Fruit fly (Drosophila melanogaster) Kc167 (cell line): ENCODE data around the gene CG14042.

ENCODE experiments used
- Myc ChIP-seq: fragments of >200 bp; optimal IDR thresholded peaks from 2 replicates; lab custom pipeline; 2017; ENCODE audit warnings: missing external identifiers
- Sin3A ChIP-seq: fragments of >200 bp; optimal IDR thresholded peaks from 2 replicates; lab custom pipeline; 2018; ENCODE audit warnings: missing external identifiers
- h ChIP-seq: fragments of >200 bp; optimal IDR thresholded peaks from 3 replicates; lab custom pipeline; 2018; ENCODE audit warnings: missing external identifiers
- insv ChIP-seq: fragments of >200 bp; optimal IDR thresholded peaks from 3 replicates; lab custom pipeline; 2018; ENCODE audit warnings: missing external identifiers
- psq ChIP-seq: fragments of >200 bp; optimal IDR thresholded peaks from 2 replicates; lab custom pipeline; 2017; ENCODE audit warnings: missing external identifiers
- ttk ChIP-seq: sonication (Bioruptor generic); optimal IDR thresholded peaks from 2 replicates; lab custom pipeline; 2017; ENCODE audit warnings: missing external identifiers

Gene CG14042

DNA sequence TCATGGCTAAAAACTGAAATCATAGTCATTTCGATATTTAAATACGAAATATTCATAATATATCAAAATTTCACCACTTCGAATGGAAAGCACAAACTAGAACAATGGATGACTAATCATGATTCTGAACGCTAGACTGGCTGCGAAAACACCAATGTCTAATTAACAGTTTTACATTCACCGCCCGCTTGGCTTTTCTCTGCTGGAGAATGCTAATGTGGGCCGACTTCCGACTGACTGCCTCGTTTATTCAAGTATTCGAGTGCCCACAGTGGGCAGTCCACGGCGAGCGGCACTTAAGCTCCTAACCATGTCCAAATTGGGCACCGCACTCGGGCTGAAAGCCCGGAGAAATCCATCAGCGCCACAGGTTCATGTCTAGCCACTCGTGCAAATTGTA is 35.5 kb upstream of the CG14042 start:
- TF ChIP-seq Sin3A (no peak), h (lab: Kevin White, UChicago) (no peak), psq (no peak), insv (lab: Kevin White, UChicago) (no peak), ttk (lab: Kevin White, UChicago) (no peak), Myc (no peak)

DNA sequence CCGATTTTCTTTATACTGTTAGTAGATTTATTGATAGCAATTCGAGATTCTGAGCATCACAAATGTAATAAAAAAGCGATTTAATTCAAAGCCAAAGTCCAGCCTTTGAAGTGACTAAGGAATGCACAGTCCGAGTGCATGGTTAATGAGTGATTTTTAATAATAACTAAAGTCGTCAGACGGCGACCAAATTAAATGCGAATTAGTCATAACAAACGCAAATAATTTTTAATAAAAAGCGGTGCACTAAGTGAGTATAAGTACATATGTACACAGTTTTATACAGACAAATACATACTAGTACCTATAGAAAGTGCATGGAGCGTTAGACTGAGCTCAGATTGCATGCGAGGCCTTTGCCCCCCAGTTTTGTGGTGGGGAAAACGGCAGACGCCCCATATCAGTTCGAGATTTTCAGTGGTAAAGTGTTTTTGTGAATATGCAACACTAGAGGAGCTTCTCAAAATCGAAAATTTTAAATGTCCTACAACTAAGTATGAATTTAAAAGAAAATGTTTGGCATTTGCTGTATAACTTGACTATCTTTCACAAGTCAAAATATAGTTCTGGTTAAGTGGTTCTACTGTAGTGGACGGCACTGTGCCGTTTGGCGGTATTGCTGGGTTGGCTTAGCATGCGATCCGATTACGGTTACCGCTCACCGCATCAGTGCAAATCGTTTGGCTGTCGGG is 34.7 kb upstream of the CG14042 start:
- TF ChIP-seq h (lab: Kevin White, UChicago) (no peak), psq (no peak), ttk (lab: Kevin White, UChicago) (no peak), Sin3A (no peak), Myc (no peak), insv (lab: Kevin White, UChicago) (no peak)

DNA sequence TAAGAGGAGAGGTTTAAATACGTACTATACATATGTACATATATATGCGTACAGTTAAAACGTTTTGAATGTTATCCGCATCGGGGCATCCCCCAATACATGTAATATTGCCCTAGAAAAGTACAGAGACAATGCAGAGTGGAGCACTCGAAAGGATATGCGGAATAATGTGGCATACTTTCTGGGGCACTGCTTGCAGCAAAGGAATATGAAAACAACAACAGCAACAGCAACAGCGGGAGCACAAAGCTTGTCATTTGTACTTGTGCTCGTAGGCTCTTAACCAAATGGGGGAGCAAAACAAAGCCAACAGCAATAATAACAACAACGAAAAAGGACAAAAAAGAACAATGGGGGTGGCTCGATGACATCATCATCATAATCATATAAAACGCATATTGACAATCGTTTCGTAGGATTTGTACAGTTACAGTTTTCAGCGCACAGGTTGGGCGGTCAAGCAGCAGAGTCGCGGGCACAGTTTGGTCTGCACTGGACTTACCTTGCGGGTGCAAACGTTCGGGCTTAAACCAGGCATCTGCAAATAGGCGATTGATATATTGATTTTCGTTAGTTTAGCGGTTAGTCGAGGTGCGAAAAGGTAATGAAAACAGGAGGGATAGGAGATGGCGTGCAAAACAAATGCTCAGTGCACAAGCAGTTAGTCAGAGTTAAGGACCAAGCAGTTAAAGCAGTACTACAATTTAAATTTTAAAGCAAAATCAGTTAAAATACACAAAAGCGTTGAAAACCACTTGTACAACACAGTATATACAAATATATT is 33.6 kb upstream of the CG14042 start:
- no peak for TF ChIP-seq ttk (lab: Kevin White, UChicago)
- no peak for TF ChIP-seq psq
- TF ChIP-seq h (lab: Kevin White, UChicago), result no peak
- TF ChIP-seq insv (lab: Kevin White, UChicago), result no peak
- no peak for TF ChIP-seq Myc
- TF ChIP-seq Sin3A, result no peak

DNA sequence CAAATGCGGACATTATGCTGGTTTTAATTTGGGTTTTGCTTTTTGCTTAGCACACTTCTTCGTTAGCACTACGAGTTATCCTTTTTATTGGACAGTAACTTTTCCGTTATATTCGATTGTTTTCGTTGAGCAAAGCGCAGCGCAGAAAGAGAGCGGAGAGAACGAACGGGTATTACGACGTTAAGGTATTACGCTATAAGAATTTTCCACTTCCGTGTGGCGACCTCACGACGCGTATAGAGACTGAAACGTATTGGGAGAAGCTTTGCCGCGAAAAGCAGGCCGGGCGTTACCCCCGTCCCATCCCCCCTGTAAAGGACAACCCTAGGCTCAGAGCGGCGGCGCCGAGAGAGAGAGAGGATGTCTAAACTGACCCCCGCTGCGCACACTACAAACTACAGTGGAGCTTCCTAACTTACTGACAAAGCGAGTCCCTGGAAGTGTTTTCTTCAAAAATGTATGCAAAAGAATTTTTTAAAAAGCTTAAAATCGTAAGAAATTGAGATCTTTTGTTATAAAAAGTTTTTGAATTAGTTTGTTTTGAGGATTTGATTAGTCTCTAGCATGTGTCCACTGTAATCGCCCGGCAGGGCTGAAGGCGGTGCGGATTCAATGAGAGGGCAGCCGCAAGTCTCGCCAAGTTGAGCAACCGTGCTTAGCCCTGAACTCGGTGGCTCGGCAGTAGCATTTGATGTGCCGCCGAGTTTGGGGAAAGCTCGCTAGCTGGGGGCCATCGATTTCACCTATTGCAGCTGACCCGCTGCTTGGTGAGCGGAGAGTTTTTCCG is 32.6 kb upstream of the CG14042 start:
- TF ChIP-seq insv (lab: Kevin White, UChicago) (no peak), Sin3A (no peak), ttk (lab: Kevin White, UChicago) (no peak), h (lab: Kevin White, UChicago) (no peak), psq (no peak), Myc (no peak)

DNA sequence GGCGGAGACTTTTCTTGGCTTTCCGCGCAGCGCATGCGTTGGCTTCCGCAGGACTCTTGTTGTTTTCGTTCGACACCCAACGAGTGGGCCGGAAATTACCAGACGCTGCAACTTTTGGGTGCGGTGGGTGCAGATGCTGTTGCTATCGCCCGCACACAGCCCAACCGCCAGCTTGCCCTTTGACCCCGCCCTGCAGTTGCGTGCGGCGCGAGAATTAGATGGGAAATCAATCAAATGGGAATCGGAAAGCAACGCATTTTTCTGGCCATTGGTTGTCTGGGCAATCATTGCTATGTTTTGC is 32.1 kb upstream of the CG14042 start:
- TF ChIP-seq psq (no peak), Sin3A (no peak), h (lab: Kevin White, UChicago) (no peak), insv (lab: Kevin White, UChicago) (no peak), Myc (no peak), ttk (lab: Kevin White, UChicago) (no peak)

DNA sequence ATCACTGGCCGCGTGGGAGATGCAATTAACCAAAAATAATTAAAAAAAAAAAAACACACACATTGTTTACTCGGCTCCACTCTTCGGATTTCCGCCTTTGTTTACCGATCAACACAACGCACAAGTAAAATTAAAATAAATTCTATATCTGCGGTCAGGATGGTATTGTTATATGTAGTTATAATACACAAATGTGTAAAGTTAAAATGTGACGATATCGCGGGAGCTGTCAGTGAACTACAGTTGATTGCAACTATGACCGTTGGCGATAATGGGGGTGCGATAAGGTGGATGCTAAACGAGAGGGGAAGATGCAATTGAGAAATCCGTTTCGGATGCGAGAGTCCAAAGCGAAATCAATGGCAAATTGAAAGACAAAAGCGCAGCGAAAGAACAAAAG is 31.2 kb upstream of the CG14042 start:
- no peak for TF ChIP-seq insv (lab: Kevin White, UChicago)
- no peak for TF ChIP-seq Myc
- TF ChIP-seq Sin3A, result no peak
- no peak for TF ChIP-seq ttk (lab: Kevin White, UChicago)
- no peak for TF ChIP-seq h (lab: Kevin White, UChicago)
- no peak for TF ChIP-seq psq

DNA sequence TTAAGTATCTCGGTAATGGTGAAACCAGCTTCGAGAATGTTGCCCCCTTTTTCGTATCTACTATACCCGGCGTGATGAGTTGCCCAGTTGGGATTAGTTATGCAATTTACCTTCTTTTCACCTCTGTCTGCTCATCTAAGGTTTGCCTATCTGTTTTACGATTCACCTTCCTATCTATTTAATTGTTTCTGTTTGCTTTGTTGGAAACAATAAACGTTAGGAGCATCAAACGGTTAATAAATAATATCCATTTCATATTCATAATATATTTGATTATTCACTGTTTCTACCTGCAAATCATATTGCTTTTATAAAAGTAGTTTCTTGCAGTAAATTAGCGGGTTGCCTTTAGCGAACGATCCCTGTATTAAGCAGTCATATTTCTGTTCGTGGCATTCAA is 30.3 kb upstream of the CG14042 start:
- TF ChIP-seq insv (lab: Kevin White, UChicago), result no peak
- no peak for TF ChIP-seq ttk (lab: Kevin White, UChicago)
- TF ChIP-seq Sin3A, result no peak
- no peak for TF ChIP-seq Myc
- no peak for TF ChIP-seq psq
- no peak for TF ChIP-seq h (lab: Kevin White, UChicago)

DNA sequence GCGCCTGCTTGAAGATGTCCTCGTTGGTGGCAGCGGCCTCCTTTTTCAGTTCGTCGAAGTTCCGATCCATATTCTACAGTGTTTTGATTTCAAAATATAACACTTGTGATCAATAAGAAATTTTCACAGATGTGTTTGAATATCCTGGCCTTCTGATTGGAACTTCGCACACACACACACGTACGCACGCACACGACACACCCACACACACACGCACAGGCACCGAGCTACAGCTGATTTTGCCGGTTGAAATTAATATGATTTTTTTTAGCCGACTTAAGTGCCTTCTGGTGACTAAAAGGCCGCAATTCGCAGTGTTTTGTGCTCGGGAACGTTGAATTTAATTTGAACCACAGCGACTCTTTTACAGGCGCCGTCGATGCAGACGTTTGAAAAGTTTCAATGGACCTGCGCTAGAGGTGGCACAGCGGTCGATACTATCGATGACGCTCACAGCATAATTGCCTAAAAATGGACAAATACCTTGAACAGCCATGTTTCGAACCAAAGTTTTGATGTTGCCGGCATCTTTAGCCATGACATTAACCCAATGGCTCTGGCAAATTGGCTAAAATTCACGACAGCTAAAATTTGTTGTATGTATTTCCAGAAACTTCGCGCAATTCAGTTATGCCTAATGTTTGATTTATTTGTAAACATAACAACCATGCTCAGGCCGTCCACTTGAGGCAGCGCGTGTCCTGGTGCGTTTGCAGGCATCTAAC is 28.0 kb upstream of the CG14042 start, which contains the start of gene Rtnl1:
Gene Rtnl1, minus strand, starts transcription at position 415 of the 725 bp plus-strand sequence.
- TF ChIP-seq insv (lab: Kevin White, UChicago), result no peak
- TF ChIP-seq Sin3A, result no peak
- no peak for TF ChIP-seq ttk (lab: Kevin White, UChicago)

DNA sequence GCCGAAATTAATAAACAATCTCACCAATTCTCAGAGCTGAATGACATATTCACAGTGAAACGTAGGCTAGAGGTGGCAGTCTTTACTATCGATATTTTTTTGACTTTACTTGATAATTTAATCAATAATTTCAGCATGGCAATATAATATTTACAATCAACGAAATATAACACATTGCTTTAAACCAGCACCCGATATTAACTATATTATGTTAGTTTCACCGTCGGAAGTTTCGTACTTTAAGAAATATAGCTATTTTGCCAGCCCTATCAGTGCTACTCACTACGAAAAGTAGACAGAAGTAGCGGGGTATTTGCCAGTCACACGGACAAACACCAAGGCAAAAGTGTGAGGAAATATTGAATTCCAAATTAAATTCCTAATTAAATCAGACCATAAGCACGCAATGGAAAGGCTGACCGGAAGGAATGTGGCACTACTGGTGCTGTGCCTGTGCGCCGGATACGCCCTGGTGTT is 26.7 kb upstream of the CG14042 start, which contains the start of the genes CG31917, Tfb5 and SelT:
Gene CG31917, minus strand, starts transcription at position 51 of the 477 bp plus-strand sequence.
Gene Tfb5, minus strand, starts transcription at position 51 of the 477 bp plus-strand sequence.
Gene SelT, plus strand, starts transcription at position 139 of the 477 bp plus-strand sequence.
- TF ChIP-seq Myc (no peak), Sin3A (no peak), psq (no peak), ttk (lab: Kevin White, UChicago) (no peak), insv (lab: Kevin White, UChicago) (no peak), h (lab: Kevin White, UChicago) (no peak)

DNA sequence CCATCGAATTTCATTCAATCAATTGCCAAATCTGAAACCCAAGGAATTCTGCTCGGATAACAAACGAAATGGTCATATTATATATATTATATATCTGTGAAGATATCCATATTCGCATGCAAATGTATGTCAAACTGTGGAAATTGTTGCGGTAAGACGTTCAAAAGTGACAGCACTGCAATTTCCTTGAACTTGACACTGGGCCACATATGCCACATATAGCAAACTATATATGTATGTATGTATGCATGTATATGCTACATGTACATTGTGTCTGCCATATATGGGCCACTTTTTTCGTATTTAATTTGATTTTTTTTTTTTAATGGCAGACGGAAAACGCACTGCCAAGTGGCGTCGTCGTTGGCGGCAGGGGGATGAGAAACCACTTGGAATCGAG is 17.0 kb upstream of the CG14042 start:
- TF ChIP-seq Sin3A (no peak), insv (lab: Kevin White, UChicago) (no peak), h (lab: Kevin White, UChicago) (no peak), ttk (lab: Kevin White, UChicago) (no peak), psq (no peak), Myc (no peak)

DNA sequence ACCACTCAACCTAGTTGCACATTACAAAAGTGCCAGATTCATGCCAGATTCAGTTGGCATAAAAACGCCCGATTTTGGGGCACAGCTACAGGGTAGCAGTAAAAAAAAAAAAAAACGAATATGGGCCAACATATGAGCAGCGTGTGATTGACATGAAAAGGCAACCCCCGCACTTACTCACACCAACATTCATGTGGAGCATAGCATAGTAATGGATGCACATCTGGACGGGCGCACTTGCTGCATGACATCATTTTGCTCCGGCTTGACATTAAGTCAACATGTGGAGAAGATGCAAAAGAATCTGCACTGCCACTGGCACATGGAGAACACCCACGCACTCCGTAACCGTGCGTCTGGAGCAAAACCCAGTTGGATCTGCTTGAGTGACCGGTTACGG is 14.9 kb upstream of the CG14042 start:
- TF ChIP-seq h (lab: Kevin White, UChicago) (no peak), insv (lab: Kevin White, UChicago) (no peak), psq (no peak), Sin3A (no peak), ttk (lab: Kevin White, UChicago) (no peak), Myc (no peak)
